Worm (Caenorhabditis elegans) whole organism, L2 larva: Measurements from ENCODE around the gene Y54G2A.45.

Experiments
- aly-2 ChIP-seq: fragments of 150-350 bp; optimal IDR thresholded peaks from 2 replicates; lab custom pipeline; 2014; ENCODE audit warnings: missing biosample characterization, missing genetic modification characterization
- ama-1 ChIP-seq: fragments of 150-350 bp; optimal IDR thresholded peaks from 2 replicates; lab custom pipeline; 2018; ENCODE audit warnings: inconsistent platforms
- blmp-1 ChIP-seq: sonication (generic microtip); optimal IDR thresholded peaks from 2 replicates; lab custom pipeline; 2017; ENCODE audit warnings: missing genetic modification characterization, mild to moderate bottlenecking, missing compliant biosample characterization, antibody characterized with exemption, moderate library complexity; ENCODE audit not compliant: insufficient read depth
- crh-2 ChIP-seq: sonication (generic microtip); optimal IDR thresholded peaks from 2 replicates; lab custom pipeline; 2017; ENCODE audit warnings: missing biosample characterization, missing genetic modification characterization
- egl-27 ChIP-seq: sonication (generic microtip); optimal IDR thresholded peaks from 3 replicates; lab custom pipeline; 2017; ENCODE audit warnings: missing biosample characterization, missing genetic modification reagents, missing genetic modification characterization
- lin-13 ChIP-seq: fragments of 150-350 bp; optimal IDR thresholded peaks from 2 replicates; lab custom pipeline; 2014; ENCODE audit warnings: missing biosample characterization, missing genetic modification reagents, missing genetic modification characterization
- nhr-237 ChIP-seq: fragments of 150-350 bp; optimal IDR thresholded peaks from 2 replicates; lab custom pipeline; 2014; ENCODE audit warnings: missing biosample characterization, missing genetic modification characterization
- nhr-6 ChIP-seq: fragments of 150-350 bp; optimal IDR thresholded peaks from 2 replicates; lab custom pipeline; 2014; ENCODE audit warnings: missing biosample characterization, missing genetic modification characterization
- nhr-77 ChIP-seq: fragments of 150-350 bp; optimal IDR thresholded peaks from 2 replicates; lab custom pipeline; 2014; ENCODE audit warnings: missing biosample characterization, missing genetic modification characterization
- snpc-4 ChIP-seq: fragments of 150-350 bp; optimal IDR thresholded peaks from 2 replicates; lab custom pipeline; 2014; ENCODE audit warnings: missing biosample characterization, missing genetic modification characterization
- unc-39 ChIP-seq: fragments of 150-350 bp; optimal IDR thresholded peaks from 2 replicates; lab custom pipeline; 2014; ENCODE audit warnings: missing biosample characterization, missing genetic modification characterization
- unc-62 ChIP-seq: fragments of 150-350 bp; optimal IDR thresholded peaks from 2 replicates; lab custom pipeline; 2014; ENCODE audit warnings: missing biosample characterization, missing genetic modification reagents, missing genetic modification characterization
- ztf-11 ChIP-seq: sonication (generic microtip); optimal IDR thresholded peaks from 2 replicates; lab custom pipeline; 2017; ENCODE audit warnings: missing biosample characterization, missing genetic modification characterization

DNA sequence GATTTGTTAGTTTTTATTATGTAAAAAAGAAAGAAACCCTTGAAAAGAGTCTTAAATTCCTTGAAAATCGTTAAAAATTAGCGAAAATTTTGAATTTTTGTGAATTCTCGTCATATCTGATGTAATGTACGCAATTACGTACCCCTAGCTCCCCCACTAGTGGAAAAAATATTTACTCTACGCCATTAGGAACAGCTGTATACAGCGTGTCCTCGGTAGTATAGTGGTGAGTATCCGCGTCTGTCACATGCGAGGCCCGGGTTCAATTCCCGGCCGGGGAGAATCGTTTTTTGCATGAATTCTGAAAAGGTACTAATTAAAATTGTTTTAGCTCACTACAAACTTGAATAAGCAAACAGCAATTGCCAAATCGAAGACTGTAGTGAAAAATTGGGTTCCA is 5.8 kb upstream of the Y54G2A.45 start:
- TF ChIP-seq egl-27 (tag; lab: Kevin White, UChicago) (no peak), nhr-6 (tag; lab: Kevin White, UChicago) (no peak), snpc-4 (tag; lab: Kevin White, UChicago) (no peak), crh-2 (tag; lab: Kevin White, UChicago) (no peak), nhr-77 (no peak), unc-39 (tag; lab: Kevin White, UChicago) (no peak), lin-13 (no peak), unc-62 (GFP tag; lab: Kevin White, UChicago) (no peak), ztf-11 (tag; lab: Kevin White, UChicago) (no peak), blmp-1 (no peak), ama-1 (no peak), aly-2 (no peak), nhr-237 (tag; lab: Kevin White, UChicago) (no peak)
